Fruit fly (Drosophila melanogaster) whole organism, wandering third instar larva: Measurements from ENCODE around the gene CG18662.

Source experiments
- Abd-B ChIP-seq: fragments of >200 bp; optimal IDR thresholded peaks from 2 replicates; lab custom pipeline; 2017; ENCODE audit warnings: missing biosample characterization, missing genetic modification characterization
- CG32264 ChIP-seq: fragments of 200-800 bp; sonication (Bioruptor generic); optimal IDR thresholded peaks from 2 replicates; lab custom pipeline; 2016; ENCODE audit warnings: missing biosample characterization, missing genetic modification characterization
- CG9705 ChIP-seq: fragments of 200-800 bp; sonication (Bioruptor generic); optimal IDR thresholded peaks from 2 replicates; lab custom pipeline; 2018; ENCODE audit warnings: missing biosample characterization, mild to moderate bottlenecking, missing genetic modification characterization
- CrebA ChIP-seq: fragments of 200-800 bp; sonication (Bioruptor generic); optimal IDR thresholded peaks from 2 replicates; lab custom pipeline; 2016; ENCODE audit warnings: missing biosample characterization, mild to moderate bottlenecking, missing genetic modification characterization, borderline replicate concordance
- Dfd ChIP-seq: fragments of >200 bp; optimal IDR thresholded peaks from 2 replicates; lab custom pipeline; 2017; ENCODE audit warnings: missing biosample characterization, missing genetic modification characterization
- Dif ChIP-seq: fragments of 200-275, 200-300 bp; sonication (Bioruptor generic); optimal IDR thresholded peaks from 2 replicates; lab custom pipeline; 2018; ENCODE audit warnings: missing biosample characterization, missing genetic modification characterization; ENCODE audit not compliant: partially characterized antibody
- GATAd ChIP-seq: sonication (Bioruptor generic); optimal IDR thresholded peaks from 2 replicates; lab custom pipeline; 2016; ENCODE audit warnings: missing biosample characterization, missing genetic modification characterization
- HLH106 ChIP-seq: fragments of 200-800 bp; optimal IDR thresholded peaks from 3 replicates; lab custom pipeline; 2019; ENCODE audit warnings: missing biosample characterization, mild to moderate bottlenecking, missing genetic modification characterization, moderate library complexity
- Hnf4 ChIP-seq: fragments of 200-800 bp; sonication (Bioruptor generic); optimal IDR thresholded peaks from 2 replicates; lab custom pipeline; 2016; ENCODE audit warnings: missing biosample characterization, mild to moderate bottlenecking, missing genetic modification characterization
- Hr78 ChIP-seq: fragments of >200 bp; optimal IDR thresholded peaks from 2 replicates; lab custom pipeline; 2017; ENCODE audit warnings: missing biosample characterization, missing genetic modification characterization
- Hr83 ChIP-seq: fragments of 200-300 bp; sonication (Bioruptor generic); optimal IDR thresholded peaks from 2 replicates; lab custom pipeline; 2016; ENCODE audit warnings: missing biosample characterization, mild to moderate bottlenecking, missing genetic modification characterization, moderate library complexity; ENCODE audit not compliant: poor library complexity, severe bottlenecking
- Jra ChIP-seq: sonication (Bioruptor generic); optimal IDR thresholded peaks from 2 replicates; lab custom pipeline; 2016; ENCODE audit warnings: missing biosample characterization, missing genetic modification characterization
- Mio ChIP-seq: sonication (Bioruptor generic); optimal IDR thresholded peaks from 2 replicates; lab custom pipeline; 2016; ENCODE audit warnings: missing biosample characterization, missing genetic modification characterization
- Myc ChIP-seq: fragments of >200 bp; optimal IDR thresholded peaks from 2 replicates; lab custom pipeline; 2017
- N ChIP-seq: fragments of >200 bp; optimal IDR thresholded peaks from 2 replicates; lab custom pipeline; 2018; ENCODE audit warnings: missing biosample characterization, missing external identifiers, missing genetic modification characterization
- OdsH ChIP-seq: fragments of 200-800 bp; sonication (Bioruptor generic); optimal IDR thresholded peaks from 2 replicates; lab custom pipeline; 2016; ENCODE audit warnings: missing biosample characterization, mild to moderate bottlenecking, missing genetic modification characterization
- Rel ChIP-seq, 2 experiments: fragments of 200-800 bp; sonication (Bioruptor generic) in 1 of 2; optimal IDR thresholded peaks; 2 replicates in 1 of 2; 3 replicates in 1 of 2; lab custom pipeline; 2016 to 2019; ENCODE audit warnings: mild to moderate bottlenecking in 2 of 2, missing biosample characterization in 2 of 2, missing genetic modification characterization in 2 of 2, moderate library complexity in 1 of 2
- Sp1 ChIP-seq: fragments of 200-800 bp; sonication (Bioruptor generic); optimal IDR thresholded peaks from 3 replicates; lab custom pipeline; 2019; ENCODE audit warnings: missing biosample characterization, mild to moderate bottlenecking, missing genetic modification characterization, moderate library complexity
- Vsx2 ChIP-seq: fragments of 200-300, 225-300 bp; sonication (Bioruptor generic); optimal IDR thresholded peaks from 2 replicates; lab custom pipeline; 2018; ENCODE audit warnings: missing biosample characterization, missing genetic modification characterization; ENCODE audit not compliant: partially characterized antibody
- br ChIP-seq: fragments of 200-800 bp; sonication (Bioruptor generic); optimal IDR thresholded peaks from 2 replicates; lab custom pipeline; 2016; ENCODE audit warnings: missing biosample characterization, missing genetic modification characterization
- brk ChIP-seq: fragments of 200-800 bp; sonication (Bioruptor generic); optimal IDR thresholded peaks from 2 replicates; lab custom pipeline; 2016; ENCODE audit warnings: missing biosample characterization, mild to moderate bottlenecking, missing genetic modification characterization
- dl ChIP-seq, 2 experiments: fragments of 175-275, 200-275 bp in 1 of 2; fragments of 200-275 bp in 1 of 2; sonication (Bioruptor generic); optimal IDR thresholded peaks; lab custom pipeline; 2018; ENCODE audit warnings: mild to moderate bottlenecking in 2 of 2, missing biosample characterization in 2 of 2, missing genetic modification characterization in 2 of 2, moderate library complexity in 2 of 2; ENCODE audit not compliant: partially characterized antibody in 2 of 2, insufficient read depth in 1 of 2
- dmrt93B ChIP-seq: fragments of 200-800 bp; sonication (Bioruptor generic); optimal IDR thresholded peaks from 2 replicates; lab custom pipeline; 2018; ENCODE audit warnings: missing biosample characterization, mild to moderate bottlenecking, missing genetic modification characterization
- dsf ChIP-seq: sonication (Bioruptor generic); optimal IDR thresholded peaks from 2 replicates; lab custom pipeline; 2016; ENCODE audit warnings: missing biosample characterization, missing genetic modification characterization, borderline replicate concordance
- ey ChIP-seq: fragments of 200-800 bp; sonication (Bioruptor generic); optimal IDR thresholded peaks from 2 replicates; lab custom pipeline; 2016; ENCODE audit warnings: missing biosample characterization, missing genetic modification characterization
- foxo ChIP-seq, 2 experiments: fragments of 200-800 bp; sonication (Bioruptor generic); optimal IDR thresholded peaks; 2 replicates in 1 of 2; 3 replicates in 1 of 2; lab custom pipeline; 2016 to 2017; ENCODE audit warnings: missing biosample characterization in 2 of 2, missing genetic modification characterization in 2 of 2
- fru ChIP-seq: fragments of 200-800 bp; sonication (Bioruptor generic); optimal IDR thresholded peaks from 3 replicates; lab custom pipeline; 2016; ENCODE audit warnings: missing biosample characterization, mild to moderate bottlenecking, missing genetic modification characterization
- h ChIP-seq: fragments of 200-800 bp; sonication (Bioruptor generic); optimal IDR thresholded peaks from 3 replicates; lab custom pipeline; 2016; ENCODE audit warnings: missing biosample characterization, mild to moderate bottlenecking, missing genetic modification characterization
- jim ChIP-seq: fragments of 175-275, 200-325 bp; sonication (Bioruptor generic); optimal IDR thresholded peaks from 2 replicates; lab custom pipeline; 2016; ENCODE audit warnings: missing biosample characterization, mild to moderate bottlenecking, missing genetic modification characterization
- lola ChIP-seq: fragments of >200 bp; optimal IDR thresholded peaks from 2 replicates; lab custom pipeline; 2017; ENCODE audit warnings: missing biosample characterization, missing genetic modification characterization
- pan ChIP-seq: fragments of >200 bp; optimal IDR thresholded peaks from 2 replicates; lab custom pipeline; 2017
- psq ChIP-seq: fragments of 200-800 bp; sonication (Bioruptor generic); optimal IDR thresholded peaks from 3 replicates; lab custom pipeline; 2017; ENCODE audit warnings: missing biosample characterization, mild to moderate bottlenecking, missing genetic modification characterization, moderate library complexity
- rgr ChIP-seq: fragments of 200-800 bp; sonication (Bioruptor generic); optimal IDR thresholded peaks from 3 replicates; lab custom pipeline; 2016; ENCODE audit warnings: missing biosample characterization, mild to moderate bottlenecking, missing genetic modification characterization
- sage ChIP-seq: fragments of 200-800 bp; sonication (Bioruptor generic); optimal IDR thresholded peaks from 2 replicates; lab custom pipeline; 2016; ENCODE audit warnings: missing biosample characterization, mild to moderate bottlenecking, missing genetic modification characterization
- sv ChIP-seq: fragments of 200-800 bp; sonication (Bioruptor generic); optimal IDR thresholded peaks from 3 replicates; lab custom pipeline; 2016; ENCODE audit warnings: missing biosample characterization, missing genetic modification characterization
- tai ChIP-seq: sonication (Bioruptor generic); optimal IDR thresholded peaks from 2 replicates; lab custom pipeline; 2016; ENCODE audit warnings: missing biosample characterization, missing genetic modification characterization
- usp ChIP-seq: fragments of >200 bp; optimal IDR thresholded peaks from 2 replicates; lab custom pipeline; 2017; ENCODE audit warnings: missing biosample characterization, missing genetic modification characterization
- woc ChIP-seq: sonication (Bioruptor generic); optimal IDR thresholded peaks from 2 replicates; lab custom pipeline; 2016; ENCODE audit warnings: missing biosample characterization, mild to moderate bottlenecking, missing genetic modification characterization

CG18662 gene

DNA sequence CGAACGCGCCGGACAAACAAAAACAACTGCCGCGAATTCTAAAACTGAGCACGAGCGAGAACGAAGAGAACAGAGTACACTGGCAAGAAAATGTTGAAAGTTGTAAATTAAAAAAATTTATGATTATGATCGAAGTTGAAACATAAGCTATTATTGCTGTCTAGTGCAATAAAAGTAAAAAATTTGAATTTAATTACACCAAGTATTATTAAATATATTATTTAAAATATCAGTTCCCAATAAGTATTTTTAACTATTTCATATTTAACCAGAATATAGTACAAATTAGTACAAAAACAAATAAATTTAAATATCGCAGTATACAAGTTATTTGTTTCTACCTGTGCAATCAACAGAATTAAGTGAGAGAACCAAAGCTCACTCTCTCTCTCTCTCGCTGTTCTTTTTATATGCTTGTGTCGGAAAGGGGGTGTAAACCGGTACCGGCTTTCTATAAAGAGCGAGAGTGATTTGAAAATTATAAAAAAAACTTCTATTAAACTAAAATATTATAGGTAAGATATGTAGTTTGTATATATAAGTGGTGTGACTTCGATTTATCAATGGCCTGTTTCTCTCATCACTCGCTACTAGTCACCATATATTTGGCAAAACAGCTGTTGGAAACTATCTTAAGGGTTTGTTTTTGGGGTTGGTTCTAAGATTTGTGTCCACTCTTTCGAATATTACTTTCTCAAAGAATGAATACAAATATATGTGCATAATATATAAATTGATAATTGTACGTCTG lies 29.1 kb upstream of the CG18662 start, which contains the start of gene C1GalTA:
C1GalTA (minus strand) TSS at position 33 of the 751 bp plus-strand sequence.
- peak; percentile 88 for TF ChIP-seq fru (GFP tag; lab: Kevin White, UChicago)
- no peak for TF ChIP-seq Abd-B (GFP tag; lab: Kevin White, UChicago)
- peak; percentile 98 for TF ChIP-seq OdsH
- TF ChIP-seq Hr83: no peak
- TF ChIP-seq Hr78 (GFP tag; lab: Kevin White, UChicago): no peak
- TF ChIP-seq Dfd (GFP tag; lab: Kevin White, UChicago): peak; percentile 80
- TF ChIP-seq pan: no peak
- peak; percentile 81 for TF ChIP-seq br (GFP tag; lab: Kevin White, UChicago)
- TF ChIP-seq lola (GFP tag; lab: Kevin White, UChicago): no peak
- TF ChIP-seq tai: peak; percentile 41
- peak; percentile 96 for TF ChIP-seq rgr (GFP tag; lab: Kevin White, UChicago)
- TF ChIP-seq sage (GFP tag; lab: Kevin White, UChicago): peak; percentile 29
- TF ChIP-seq CG32264 (GFP tag; lab: Kevin White, UChicago): no peak
- peak; percentile 69 for TF ChIP-seq ey
- TF ChIP-seq N (GFP tag; lab: Kevin White, UChicago): no peak
- peak in 1 of 2 experiments; percentile 98 for TF ChIP-seq foxo (GFP tag; optimal IDR thresholded peaks at IDR 0.05; lab: Kevin White, UChicago)
- peak; percentile 36 to 42 for TF ChIP-seq dl (GFP tag; optimal IDR thresholded peaks at IDR 0.05; lab: Kevin White, UChicago; ENCODE audit: insufficient read depth in 1 of 2, partially characterized antibody in 2 of 2)
- peak; percentile 65 for TF ChIP-seq Rel (GFP tag; optimal IDR thresholded peaks at IDR 0.05; lab: Kevin White, UChicago)
- peak; percentile 90 for TF ChIP-seq Rel (tag; optimal IDR thresholded peaks at IDR 0.05; lab: Kevin White, UChicago)
- TF ChIP-seq GATAd (GFP tag; lab: Kevin White, UChicago): no peak
- peak; percentile 87 for TF ChIP-seq sv (GFP tag; lab: Kevin White, UChicago)
- peak; percentile 88 for TF ChIP-seq h (GFP tag; lab: Kevin White, UChicago)
- TF ChIP-seq Vsx2: no peak
- TF ChIP-seq Hnf4 (GFP tag; lab: Kevin White, UChicago): peak; percentile 83
- peak; percentile 36 for TF ChIP-seq Jra (GFP tag; lab: Kevin White, UChicago)
- no peak for TF ChIP-seq usp (GFP tag; lab: Kevin White, UChicago)
- peak; percentile 88 for TF ChIP-seq brk (GFP tag; lab: Kevin White, UChicago)
- no peak for TF ChIP-seq Myc
- peak; percentile 96 for TF ChIP-seq psq
- peak; percentile 69 for TF ChIP-seq woc (GFP tag; lab: Kevin White, UChicago)
- TF ChIP-seq dsf (GFP tag; lab: Kevin White, UChicago): no peak
- TF ChIP-seq Sp1: peak; percentile 99
- TF ChIP-seq HLH106 (tag; lab: Kevin White, UChicago): peak; percentile 99
- no peak for TF ChIP-seq jim (GFP tag; lab: Kevin White, UChicago)
- peak; percentile 96 for TF ChIP-seq dmrt93B
- TF ChIP-seq CrebA (GFP tag; lab: Kevin White, UChicago): no peak
- TF ChIP-seq Mio (GFP tag; lab: Kevin White, UChicago): no peak
- TF ChIP-seq CG9705 (GFP tag; lab: Kevin White, UChicago): peak; percentile 92
- peak; percentile 70 for TF ChIP-seq Dif (GFP tag; lab: Kevin White, UChicago)

dm6 chr2L:8952194-8953037 lies 28.0 kb upstream of the CG18662 start:
- TF ChIP-seq Hr78 (GFP tag; lab: Kevin White, UChicago): no peak
- no peak for TF ChIP-seq jim (GFP tag; lab: Kevin White, UChicago)
- TF ChIP-seq usp (GFP tag; lab: Kevin White, UChicago): no peak
- no peak for TF ChIP-seq Mio (GFP tag; lab: Kevin White, UChicago)
- peak; percentile 48 for TF ChIP-seq psq
- TF ChIP-seq CG9705 (GFP tag; lab: Kevin White, UChicago): no peak
- no peak for TF ChIP-seq dmrt93B
- TF ChIP-seq Abd-B (GFP tag; lab: Kevin White, UChicago): no peak
- TF ChIP-seq Jra (GFP tag; lab: Kevin White, UChicago): no peak
- peak; percentile 81 for TF ChIP-seq Dif (GFP tag; lab: Kevin White, UChicago)
- TF ChIP-seq Hnf4 (GFP tag; lab: Kevin White, UChicago): peak; percentile 4
- TF ChIP-seq br (GFP tag; lab: Kevin White, UChicago): peak; percentile 68
- no peak for TF ChIP-seq GATAd (GFP tag; lab: Kevin White, UChicago)
- no peak for TF ChIP-seq Myc
- no peak for TF ChIP-seq dsf (GFP tag; lab: Kevin White, UChicago)
- no peak for TF ChIP-seq CG32264 (GFP tag; lab: Kevin White, UChicago)
- TF ChIP-seq tai: peak; percentile 25
- TF ChIP-seq N (GFP tag; lab: Kevin White, UChicago): no peak
- no peak for TF ChIP-seq sv (GFP tag; lab: Kevin White, UChicago)
- TF ChIP-seq Rel (GFP tag; optimal IDR thresholded peaks at IDR 0.05; lab: Kevin White, UChicago): no peak
- TF ChIP-seq Rel (tag; optimal IDR thresholded peaks at IDR 0.05; lab: Kevin White, UChicago): no peak
- TF ChIP-seq h (GFP tag; lab: Kevin White, UChicago): peak; percentile 75
- TF ChIP-seq Hr83: no peak
- peak; percentile 70 for TF ChIP-seq ey
- TF ChIP-seq lola (GFP tag; lab: Kevin White, UChicago): no peak
- peak; percentile 74 for TF ChIP-seq rgr (GFP tag; lab: Kevin White, UChicago)
- no peak for TF ChIP-seq brk (GFP tag; lab: Kevin White, UChicago)
- TF ChIP-seq Vsx2: peak; percentile 49
- peak; percentile 71 for TF ChIP-seq fru (GFP tag; lab: Kevin White, UChicago)
- TF ChIP-seq CrebA (GFP tag; lab: Kevin White, UChicago): peak; percentile 79
- TF ChIP-seq woc (GFP tag; lab: Kevin White, UChicago): peak; percentile 48
- no peak for TF ChIP-seq Dfd (GFP tag; lab: Kevin White, UChicago)
- TF ChIP-seq Sp1: peak; percentile 68
- no peak for TF ChIP-seq pan
- no peak for TF ChIP-seq dl (GFP tag; optimal IDR thresholded peaks at IDR 0.05; lab: Kevin White, UChicago; ENCODE audit: insufficient read depth in 1 of 2, partially characterized antibody in 2 of 2)
